Fruit fly (Drosophila melanogaster) whole organism: Measurements from ENCODE around the gene Smg6.

ENCODE experiments used
- CG8478 ChIP-seq: fragments of >200 bp; optimal IDR thresholded peaks from 2 replicates; lab custom pipeline; 2018; ENCODE audit warnings: inconsistent platforms
- Dll ChIP-seq: fragments of >200 bp; optimal IDR thresholded peaks from 2 replicates; lab custom pipeline; 2017
- EcR ChIP-seq, 2 experiments: fragments of >200 bp; optimal IDR thresholded peaks; 2 replicates each; lab custom pipeline; 2017; ENCODE audit warnings: missing biosample characterization in 2 of 2, missing genetic modification characterization in 2 of 2, missing genetic modification reagents in 2 of 2
- pan ChIP-seq: fragments of >200 bp; optimal IDR thresholded peaks from 2 replicates; lab custom pipeline; 2017
- psq ChIP-seq: fragments of >200 bp; optimal IDR thresholded peaks from 2 replicates; lab custom pipeline; 2017
- usp ChIP-seq: fragments of >200 bp; optimal IDR thresholded peaks from 2 replicates; lab custom pipeline; 2017; ENCODE audit warnings: missing biosample characterization, missing genetic modification characterization, mixed read lengths

The Smg6 gene

dm6 chr3R:25060462-25060861 lies 27.2 kb upstream of the Smg6 start:
- TF ChIP-seq Dll (lab: Kevin White, UChicago) (no peak), pan (no peak), usp (GFP tag; lab: Kevin White, UChicago) (no peak), psq (lab: Kevin White, UChicago) (no peak), EcR (GFP tag; optimal IDR thresholded peaks at IDR 0.05; lab: Kevin White, UChicago) (no peak), CG8478 (lab: Kevin White, UChicago) (no peak)

dm6 chr3R:25056488-25057157 lies 23.4 kb upstream of the Smg6 start:
- no peak for TF ChIP-seq Dll (lab: Kevin White, UChicago)
- no peak for TF ChIP-seq EcR (GFP tag; optimal IDR thresholded peaks at IDR 0.05; lab: Kevin White, UChicago)

- no peak for TF ChIP-seq CG8478 (lab: Kevin White, UChicago)
- TF ChIP-seq usp (GFP tag; lab: Kevin White, UChicago), result no peak
- TF ChIP-seq psq (lab: Kevin White, UChicago), result no peak
- TF ChIP-seq pan, result no peak
- TF ChIP-seq EcR (GFP tag; optimal IDR thresholded peaks at IDR 0.05; lab: Kevin White, UChicago), result no peak
These were observed 22.8 kb upstream of the Smg6 start, which contains the start of the genes CG31111 and stac for dm6 chr3R:25056016-25056415. Gene CG31111, minus strand, starts transcription at chr3R:25056177. Gene stac, plus strand, starts transcription at chr3R:25056286.

dm6 chr3R:25054451-25055188 lies 21.4 kb upstream of the Smg6 start, which contains the start of gene CG31109:
Gene CG31109, minus strand, starts transcription at chr3R:25054653.
- TF ChIP-seq CG8478 (lab: Kevin White, UChicago), result no peak
- no peak for TF ChIP-seq Dll (lab: Kevin White, UChicago)
- TF ChIP-seq EcR (GFP tag; optimal IDR thresholded peaks at IDR 0.05; lab: Kevin White, UChicago), result no peak
- TF ChIP-seq psq (lab: Kevin White, UChicago), result no peak
- no peak for TF ChIP-seq pan
- no peak for TF ChIP-seq usp (GFP tag; lab: Kevin White, UChicago)

- TF ChIP-seq psq (lab: Kevin White, UChicago) (no peak), pan (no peak), EcR (GFP tag; optimal IDR thresholded peaks at IDR 0.05; lab: Kevin White, UChicago) (no peak), Dll (lab: Kevin White, UChicago) (no peak), usp (GFP tag; lab: Kevin White, UChicago) (no peak), CG8478 (lab: Kevin White, UChicago) (no peak)
These were observed 18.3 kb upstream of the Smg6 start for dm6 chr3R:25051441-25052097.

- TF ChIP-seq usp (GFP tag; lab: Kevin White, UChicago) (no peak), pan (no peak), EcR (GFP tag; optimal IDR thresholded peaks at IDR 0.05; lab: Kevin White, UChicago) (no peak), psq (lab: Kevin White, UChicago) (no peak), Dll (lab: Kevin White, UChicago) (no peak), CG8478 (lab: Kevin White, UChicago) (no peak)
These were observed 17.4 kb upstream of the Smg6 start for dm6 chr3R:25050649-25051048.

- no peak for TF ChIP-seq EcR (GFP tag; optimal IDR thresholded peaks at IDR 0.05; lab: Kevin White, UChicago)
- no peak for TF ChIP-seq pan
- no peak for TF ChIP-seq Dll (lab: Kevin White, UChicago)
- TF ChIP-seq psq (lab: Kevin White, UChicago), result no peak
- no peak for TF ChIP-seq usp (GFP tag; lab: Kevin White, UChicago)
- no peak for TF ChIP-seq CG8478 (lab: Kevin White, UChicago)
These were observed 16.7 kb upstream of the Smg6 start for dm6 chr3R:25049742-25050517.

- TF ChIP-seq CG8478 (lab: Kevin White, UChicago), result no peak
These were observed 16.1 kb upstream of the Smg6 start, which contains the start of gene CG11791 for dm6 chr3R:25049383-25049741. Gene CG11791, plus strand, starts transcription at chr3R:25049616.

dm6 chr3R:25047504-25047903 lies 14.2 kb upstream of the Smg6 start, which contains the start of gene CG11790:
Gene CG11790, plus strand, starts transcription at chr3R:25047706.
- TF ChIP-seq psq (lab: Kevin White, UChicago), result no peak
- TF ChIP-seq EcR (GFP tag; optimal IDR thresholded peaks at IDR 0.05; lab: Kevin White, UChicago), result no peak
- no peak for TF ChIP-seq CG8478 (lab: Kevin White, UChicago)
- TF ChIP-seq pan, result no peak
- TF ChIP-seq Dll (lab: Kevin White, UChicago), result no peak
- no peak for TF ChIP-seq usp (GFP tag; lab: Kevin White, UChicago)

dm6 chr3R:25046023-25046422 lies 12.8 kb upstream of the Smg6 start, which contains the start of gene CG11786:
Gene CG11786, plus strand, starts transcription at chr3R:25046323.
- TF ChIP-seq Dll (lab: Kevin White, UChicago) (no peak), pan (no peak), usp (GFP tag; lab: Kevin White, UChicago) (no peak), EcR (GFP tag; optimal IDR thresholded peaks at IDR 0.05; lab: Kevin White, UChicago) (no peak), psq (lab: Kevin White, UChicago) (no peak), CG8478 (lab: Kevin White, UChicago) (no peak)
